Fruit fly (Drosophila melanogaster) whole organism, embryonic: ENCODE results near the gene Amacr.

Experiments
- Atf-2 ChIP-seq: fragments of 200-800 bp; sonication (Bioruptor generic); optimal IDR thresholded peaks from 2 replicates; lab custom pipeline; 2016; ENCODE audit warnings: missing biosample characterization, missing genetic modification characterization
- CG10654 ChIP-seq: fragments of 200-800 bp; sonication (Bioruptor generic); optimal IDR thresholded peaks from 2 replicates; lab custom pipeline; 2016; ENCODE audit warnings: missing biosample characterization, missing genetic modification characterization
- CG17568 ChIP-seq: fragments of 200-800 bp; sonication (Bioruptor generic); optimal IDR thresholded peaks from 2 replicates; lab custom pipeline; 2018; ENCODE audit warnings: missing biosample characterization, mild to moderate bottlenecking, missing genetic modification characterization, moderate library complexity
- CG17829 ChIP-seq: fragments of 200-800 bp; optimal IDR thresholded peaks from 2 replicates; lab custom pipeline; 2019; ENCODE audit warnings: missing biosample characterization, mild to moderate bottlenecking, missing genetic modification characterization, moderate library complexity
- CG2116 ChIP-seq: fragments of 200-800 bp; sonication (Bioruptor generic); optimal IDR thresholded peaks from 3 replicates; lab custom pipeline; 2018; ENCODE audit warnings: missing biosample characterization, mild to moderate bottlenecking, missing genetic modification characterization
- CG4617 ChIP-seq: fragments of 200-800 bp; sonication (Bioruptor generic); optimal IDR thresholded peaks from 3 replicates; lab custom pipeline; 2016; ENCODE audit warnings: missing biosample characterization, missing genetic modification characterization, borderline replicate concordance
- CG9609 ChIP-seq: fragments of 200-800 bp; sonication (Bioruptor generic); optimal IDR thresholded peaks from 3 replicates; lab custom pipeline; 2016; ENCODE audit warnings: missing biosample characterization, missing genetic modification characterization
- D19B ChIP-seq: fragments of 200-800 bp; sonication (Bioruptor generic); optimal IDR thresholded peaks from 2 replicates; lab custom pipeline; 2017; ENCODE audit warnings: missing biosample characterization, mild to moderate bottlenecking, missing genetic modification characterization
- ash1 ChIP-seq: fragments of 200-800 bp; sonication (Bioruptor generic); optimal IDR thresholded peaks from 2 replicates; lab custom pipeline; 2018; ENCODE audit warnings: missing biosample characterization, mild to moderate bottlenecking, missing genetic modification characterization
- bcd ChIP-seq: fragments of 200-800 bp; sonication (Bioruptor generic); optimal IDR thresholded peaks from 2 replicates; lab custom pipeline; 2017; ENCODE audit warnings: missing biosample characterization, mild to moderate bottlenecking, missing genetic modification characterization
- bigmax ChIP-seq: fragments of 200-800 bp; sonication (Bioruptor generic); optimal IDR thresholded peaks from 2 replicates; lab custom pipeline; 2018; ENCODE audit warnings: missing biosample characterization, mild to moderate bottlenecking, missing genetic modification characterization
- cwo ChIP-seq: fragments of 200-800 bp; sonication (Bioruptor generic); optimal IDR thresholded peaks from 3 replicates; lab custom pipeline; 2017; ENCODE audit warnings: missing biosample characterization, missing genetic modification characterization, mild to moderate bottlenecking, moderate library complexity, missing genetic modification reagents
- mam ChIP-seq: fragments of 200-800 bp; sonication (Bioruptor generic); optimal IDR thresholded peaks from 3 replicates; lab custom pipeline; 2016; ENCODE audit warnings: missing biosample characterization, missing genetic modification characterization
- prd ChIP-seq, 3 experiments: fragments of >200 bp in 2 of 3; fragments of 200-800 bp in 1 of 3; sonication (Bioruptor generic) in 1 of 3; optimal IDR thresholded peaks in 2 of 3; IDR thresholded peaks in 1 of 3; 2 replicates in 2 of 3; 3 replicates in 1 of 3; pipeline versions ENCODE4 v1.3.6 to Lab custom; 2017 to 2022; ENCODE audit warnings: missing biosample characterization in 1 of 3, missing genetic modification characterization in 1 of 3

DNA sequence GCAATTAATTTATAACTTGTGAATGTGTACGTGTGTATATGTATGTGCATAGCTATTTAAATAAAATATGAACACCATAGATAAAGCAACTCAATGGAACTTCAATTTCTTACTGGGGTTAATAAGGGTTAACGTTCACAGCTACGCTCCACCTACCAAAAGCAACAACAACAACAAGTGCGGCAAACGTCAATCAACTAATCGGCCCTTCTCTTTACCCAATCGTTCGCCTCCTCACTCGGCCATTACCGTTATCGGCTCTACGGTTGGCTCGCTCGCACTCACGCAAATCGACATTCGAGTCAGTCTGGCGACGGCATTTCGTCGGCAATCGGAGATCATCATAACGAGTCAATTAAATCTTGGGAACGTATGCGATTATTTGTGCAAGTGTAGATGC, 30.9 kb upstream of the Amacr start:
- no peak for TF ChIP-seq CG2116 (GFP tag; lab: Kevin White, UChicago)
- no peak for TF ChIP-seq mam
- TF ChIP-seq CG17568 (GFP tag; lab: Kevin White, UChicago): no peak
- TF ChIP-seq bigmax (GFP tag; lab: Kevin White, UChicago): no peak
- no peak for TF ChIP-seq Atf-2 (GFP tag; lab: Kevin White, UChicago)
- no peak for TF ChIP-seq CG9609 (GFP tag; lab: Kevin White, UChicago)
- no peak for TF ChIP-seq CG17829 (tag; lab: Kevin White, UChicago)
- TF ChIP-seq ash1: peak; percentile 81
- no peak for TF ChIP-seq D19B (GFP tag; lab: Kevin White, UChicago)
- TF ChIP-seq prd (optimal IDR thresholded peaks at IDR 0.05; lab: Kevin White, UChicago): no peak
- TF ChIP-seq prd (GFP tag; IDR thresholded peaks at IDR 0.05; lab: Robert Waterston, UW): no peak
- no peak for TF ChIP-seq cwo (GFP tag; lab: Kevin White, UChicago)
- TF ChIP-seq bcd (GFP tag; lab: Kevin White, UChicago): no peak
- no peak for TF ChIP-seq CG4617 (GFP tag; lab: Kevin White, UChicago)
- TF ChIP-seq CG10654: no peak
